Worm (Caenorhabditis elegans): ENCODE results near the gene rars-2.
A peak's percentile ranks its signal among the peaks of the same experiment; 100 is the strongest.

rars-2 gene

ce11 chrII:6175027-6175426 lies 49.7 kb downstream of the rars-2 start (continued):
- TF ChIP-seq ceh-20 (GFP tag; IDR thresholded peaks at IDR 0.05) (peak; percentile 18; the same call in 1 of the 2 replicates), skn-1 (tag; optimal IDR thresholded peaks at IDR 0.05) (no peak), ceh-62 (tag; optimal IDR thresholded peaks at IDR 0.05) (no peak), F10B5.3 (tag; optimal IDR thresholded peaks at IDR 0.05) (no peak), nhr-11 (tag; optimal IDR thresholded peaks at IDR 0.05) (no peak), hmg-1.1 (GFP tag; IDR thresholded peaks at IDR 0.05) (0 out of 2 replicates have a peak, but pooled peaks have one; percentile 59), ceh-44 (GFP tag; IDR thresholded peaks at IDR 0.05) (no peak), ZK546.5 (tag; optimal IDR thresholded peaks at IDR 0.05) (no peak), cey-2 (tag; optimal IDR thresholded peaks at IDR 0.05; ENCODE audit: borderline replicate concordance, insufficient read depth) (no peak), mxl-3 (GFP tag; optimal IDR thresholded peaks at IDR 0.05) (no peak), madf-9 (GFP tag; conservative IDR thresholded peaks at IDR 0.05) (no peak), lir-3 (tag; optimal IDR thresholded peaks at IDR 0.05) (no peak), aha-1 (tag) (peak; percentile 77), dmd-8 (GFP tag; IDR thresholded peaks at IDR 0.05) (no peak), R02D3.7 (tag; optimal IDR thresholded peaks at IDR 0.05) (no peak)

ce11 chrII:6176154-6176897 lies 51.0 kb downstream of the rars-2 start:
- peak; percentile 23 for TF ChIP-seq aha-1 (tag)
- peak; percentile 74 for TF ChIP-seq hlh-30 (tag; optimal IDR thresholded peaks at IDR 0.05; ENCODE audit: insufficient read depth)
- no peak for TF ChIP-seq daf-12 (tag; optimal IDR thresholded peaks at IDR 0.05)
- 0 out of 2 replicates have a peak, but pooled peaks have one; percentile 31 for TF ChIP-seq ceh-20 (GFP tag; IDR thresholded peaks at IDR 0.05)
- no peak for TF ChIP-seq nhr-76 (tag; optimal IDR thresholded peaks at IDR 0.05)
- TF ChIP-seq madf-9 (GFP tag; conservative IDR thresholded peaks at IDR 0.05), result no peak
- TF ChIP-seq pha-4 (GFP tag; IDR thresholded peaks at IDR 0.05), result no peak
- no peak for TF ChIP-seq pha-4 (tag; optimal IDR thresholded peaks at IDR 0.05)
- 0 out of 2 replicates have a peak, but pooled peaks have one; percentile 52 for TF ChIP-seq tra-1 (GFP tag; IDR thresholded peaks at IDR 0.05)
- TF ChIP-seq hlh-11 (tag; optimal IDR thresholded peaks at IDR 0.05), result peak; percentile 34
- 0 out of 2 replicates have a peak, but pooled peaks have one; percentile 45 for TF ChIP-seq mxl-2 (GFP tag; conservative IDR thresholded peaks at IDR 0.05)
- TF ChIP-seq Y5F2A.4 (GFP tag; optimal IDR thresholded peaks at IDR 0.05), result no peak
- TF ChIP-seq fkh-10 (GFP tag; optimal IDR thresholded peaks at IDR 0.05), result no peak
- TF ChIP-seq D1046.2 (GFP tag; IDR thresholded peaks at IDR 0.05), result no peak
- no peak for TF ChIP-seq F44E2.7 (GFP tag; IDR thresholded peaks at IDR 0.05)
- TF ChIP-seq nhr-11 (tag; optimal IDR thresholded peaks at IDR 0.05), result peak; percentile 27
- TF ChIP-seq Y75B8A.6 (GFP tag; IDR thresholded peaks at IDR 0.05), result no peak
- TF ChIP-seq nhr-48 (tag; optimal IDR thresholded peaks at IDR 0.05), result peak; percentile 86
- 0 out of 2 replicates have a peak, but pooled peaks have one; percentile 47 for TF ChIP-seq dmd-6 (GFP tag; IDR thresholded peaks at IDR 0.05)
- TF ChIP-seq daf-16 (GFP tag; optimal IDR thresholded peaks at IDR 0.05), result peak in 1 of 2 experiments; percentile 56
- TF ChIP-seq daf-16 (tag; optimal IDR thresholded peaks at IDR 0.05), result no peak
- peak; percentile 25 for TF ChIP-seq nhr-25 (tag; optimal IDR thresholded peaks at IDR 0.05; ENCODE audit: borderline replicate concordance, insufficient read depth)
- peak; percentile 29 for TF ChIP-seq nhr-28 (tag; optimal IDR thresholded peaks at IDR 0.05)
- no peak for TF ChIP-seq hif-1 (tag; optimal IDR thresholded peaks at IDR 0.05)
- TF ChIP-seq mdt-29 (GFP tag; IDR thresholded peaks at IDR 0.05), result no peak
- no peak for TF ChIP-seq tag-97 (GFP tag; IDR thresholded peaks at IDR 0.05)
- peak in 1 of 2 experiments; percentile 68 for TF ChIP-seq unc-62 (GFP tag; optimal IDR thresholded peaks at IDR 0.05 in 1 of 2)
- no peak for TF ChIP-seq unc-62 (tag; optimal IDR thresholded peaks at IDR 0.05)
- peak; percentile 26 for TF ChIP-seq mxl-3 (GFP tag; optimal IDR thresholded peaks at IDR 0.05)
